Fruit fly (Drosophila melanogaster) whole organism, embryonic: ENCODE measurements around the gene cv-c.

Source experiments
- Blimp-1 ChIP-seq: fragments of 200-800 bp; sonication (Bioruptor generic); optimal IDR thresholded peaks from 3 replicates; lab custom pipeline; 2018; ENCODE audit warnings: missing biosample characterization, missing genetic modification characterization, mild to moderate bottlenecking, moderate library complexity, missing genetic modification reagents
- C15 ChIP-seq: fragments of 200-800 bp; sonication (Bioruptor generic); IDR thresholded peaks from 3 replicates; pipeline ENCODE4 v1.3.6; 2022; ENCODE audit warnings: missing biosample characterization, missing genetic modification characterization
- CG10959 ChIP-seq: fragments of 200-800 bp; sonication (Bioruptor generic); IDR thresholded peaks from 2 replicates; pipeline ENCODE4 v1.3.6; 2022; ENCODE audit warnings: missing biosample characterization, missing genetic modification characterization
- CG12299 ChIP-seq: fragments of 200-800 bp; sonication (Bioruptor generic); optimal IDR thresholded peaks from 2 replicates; lab custom pipeline; 2018; ENCODE audit warnings: missing biosample characterization, mild to moderate bottlenecking, missing genetic modification characterization
- CG12942 ChIP-seq: fragments of 200-800 bp; sonication (Bioruptor generic); optimal IDR thresholded peaks from 3 replicates; lab custom pipeline; 2016; ENCODE audit warnings: missing biosample characterization, missing genetic modification characterization
- CG14014 ChIP-seq: fragments of 200-800 bp; sonication (Bioruptor generic); IDR thresholded peaks from 2 replicates; pipeline ENCODE4 v1.3.6; 2022; ENCODE audit warnings: missing biosample characterization, missing genetic modification characterization
- CG14441 ChIP-seq: fragments of 200-800 bp; sonication (Bioruptor generic); IDR thresholded peaks from 2 replicates; pipeline ENCODE4 v1.3.6; 2022; ENCODE audit warnings: missing biosample characterization, missing genetic modification characterization
- CG14667 ChIP-seq: fragments of 200-800 bp; sonication (Bioruptor generic); IDR thresholded peaks from 2 replicates; pipeline ENCODE4 v1.3.6; 2022; ENCODE audit warnings: missing biosample characterization, missing genetic modification characterization
- CG16863 ChIP-seq: fragments of 200-800 bp; sonication (Bioruptor generic); optimal IDR thresholded peaks from 3 replicates; lab custom pipeline; 2016; ENCODE audit warnings: missing biosample characterization, missing genetic modification characterization
- CG18476 ChIP-seq: fragments of 200-800 bp; sonication (Bioruptor generic); optimal IDR thresholded peaks from 2 replicates; lab custom pipeline; 2016; ENCODE audit warnings: missing biosample characterization, mild to moderate bottlenecking, missing genetic modification characterization
- CG3065 ChIP-seq: fragments of 200-800 bp; sonication (Bioruptor generic); optimal IDR thresholded peaks from 2 replicates; lab custom pipeline; 2016; ENCODE audit warnings: missing biosample characterization, missing genetic modification characterization
- CG33213 ChIP-seq: fragments of 200-800 bp; sonication (Bioruptor generic); optimal IDR thresholded peaks from 3 replicates; lab custom pipeline; 2016; ENCODE audit warnings: missing biosample characterization, missing genetic modification characterization
- CG3847 ChIP-seq: fragments of 200-800 bp; sonication (Bioruptor generic); IDR thresholded peaks from 2 replicates; pipeline ENCODE4 v1.3.6; 2022; ENCODE audit warnings: missing biosample characterization, missing genetic modification characterization
- CG4282 ChIP-seq: fragments of 200-800 bp; sonication (Bioruptor generic); optimal IDR thresholded peaks from 2 replicates; lab custom pipeline; 2016; ENCODE audit warnings: missing biosample characterization, missing genetic modification characterization
- CG4360 ChIP-seq: fragments of 200-800 bp; sonication (Bioruptor generic); IDR thresholded peaks from 2 replicates; pipeline ENCODE4 v1.3.6; 2022; ENCODE audit warnings: missing biosample characterization, missing genetic modification characterization
- CG4820 ChIP-seq: fragments of 200-800 bp; sonication (Bioruptor generic); optimal IDR thresholded peaks from 3 replicates; lab custom pipeline; 2016; ENCODE audit warnings: missing biosample characterization, missing genetic modification characterization
- CG7987 ChIP-seq: fragments of 200-800 bp; sonication (Bioruptor generic); optimal IDR thresholded peaks from 2 replicates; lab custom pipeline; 2018; ENCODE audit warnings: missing biosample characterization, mild to moderate bottlenecking, missing genetic modification characterization, moderate library complexity
- CG8089 ChIP-seq: fragments of 200-800 bp; sonication (Bioruptor generic); optimal IDR thresholded peaks from 3 replicates; lab custom pipeline; 2016; ENCODE audit warnings: missing biosample characterization, missing genetic modification characterization
- CG9727 ChIP-seq: fragments of 200-800 bp; sonication (Bioruptor generic); optimal IDR thresholded peaks from 3 replicates; lab custom pipeline; 2017; ENCODE audit warnings: missing biosample characterization, mild to moderate bottlenecking, missing genetic modification characterization
- Camta ChIP-seq: fragments of 200-800 bp; sonication (Bioruptor generic); optimal IDR thresholded peaks from 2 replicates; lab custom pipeline; 2016; ENCODE audit warnings: missing biosample characterization, missing genetic modification characterization
- Dad ChIP-seq: fragments of 200-800 bp; sonication (Bioruptor generic); optimal IDR thresholded peaks from 3 replicates; lab custom pipeline; 2016; ENCODE audit warnings: missing biosample characterization, missing genetic modification characterization
- Ets65A ChIP-seq: fragments of 200-800 bp; sonication (Bioruptor generic); peaks from one replicate; lab custom pipeline; 2016; ENCODE audit warnings: missing biosample characterization, missing genetic modification characterization
- Fer3 ChIP-seq: fragments of 200-800 bp; sonication (Bioruptor generic); optimal IDR thresholded peaks from 2 replicates; lab custom pipeline; 2018; ENCODE audit warnings: missing biosample characterization, mild to moderate bottlenecking, missing genetic modification characterization, moderate library complexity
- HLH4C ChIP-seq: fragments of 200-800 bp; sonication (Bioruptor generic); IDR thresholded peaks from 3 replicates; pipeline ENCODE4 v1.3.6; 2022; ENCODE audit warnings: missing biosample characterization, missing genetic modification characterization; ENCODE audit not compliant: partially characterized antibody
- Hr78 ChIP-seq, 2 experiments: fragments of 200-800 bp in 1 of 2; fragments of >200 bp in 1 of 2; sonication (Bioruptor generic) in 1 of 2; optimal IDR thresholded peaks; 2 replicates each; lab custom pipeline; 2017 to 2019; ENCODE audit warnings: missing biosample characterization in 2 of 2, missing genetic modification characterization in 2 of 2, mild to moderate bottlenecking in 1 of 2, moderate library complexity in 1 of 2
- Lpt ChIP-seq: fragments of >200 bp; optimal IDR thresholded peaks from 2 replicates; lab custom pipeline; 2018; ENCODE audit warnings: missing biosample characterization, missing genetic modification characterization
- MESR4 ChIP-seq: fragments of 200-800 bp; sonication (Bioruptor generic); optimal IDR thresholded peaks from 2 replicates; lab custom pipeline; 2018; ENCODE audit warnings: missing biosample characterization, mild to moderate bottlenecking, missing genetic modification characterization, moderate library complexity
- Max ChIP-seq: fragments of 200-800 bp; sonication (Bioruptor generic); optimal IDR thresholded peaks from 2 replicates; lab custom pipeline; 2016; ENCODE audit warnings: missing biosample characterization, mild to moderate bottlenecking, missing genetic modification characterization
- NC2β ChIP-seq: fragments of 200-800 bp; sonication (Bioruptor generic); optimal IDR thresholded peaks from 2 replicates; lab custom pipeline; 2016; ENCODE audit warnings: missing biosample characterization, missing genetic modification characterization
- NK7.1 ChIP-seq: fragments of 200-800 bp; sonication (Bioruptor generic); optimal IDR thresholded peaks from 3 replicates; lab custom pipeline; 2016; ENCODE audit warnings: missing biosample characterization, missing genetic modification characterization
- Neu2 ChIP-seq: fragments of 200-800 bp; sonication (Bioruptor generic); optimal IDR thresholded peaks from 3 replicates; lab custom pipeline; 2016; ENCODE audit warnings: missing biosample characterization, missing genetic modification characterization, borderline replicate concordance
- Optix ChIP-seq: fragments of 200-800 bp; sonication (Bioruptor generic); IDR thresholded peaks from 3 replicates; pipeline ENCODE4 v1.3.6; 2022; ENCODE audit warnings: missing biosample characterization, missing genetic modification characterization
- Pdp1 ChIP-seq, 2 experiments: fragments of 200-800 bp; sonication (Bioruptor generic); optimal IDR thresholded peaks; 3 replicates each; lab custom pipeline; 2016; ENCODE audit warnings: missing biosample characterization in 2 of 2, missing genetic modification characterization in 2 of 2, mild to moderate bottlenecking in 1 of 2, moderate library complexity in 1 of 2
- cg ChIP-seq: fragments of 200-800 bp; sonication (Bioruptor generic); optimal IDR thresholded peaks from 3 replicates; lab custom pipeline; 2019; ENCODE audit warnings: missing biosample characterization, mild to moderate bottlenecking, missing genetic modification characterization, moderate library complexity
- ftz-f1 ChIP-seq: fragments of 200-800 bp; sonication (Bioruptor generic); optimal IDR thresholded peaks from 2 replicates; lab custom pipeline; 2016; ENCODE audit warnings: missing biosample characterization, missing genetic modification characterization
- gcm2 ChIP-seq: fragments of 200-800 bp; sonication (Bioruptor generic); optimal IDR thresholded peaks from 2 replicates; lab custom pipeline; 2016; ENCODE audit warnings: missing biosample characterization, missing genetic modification characterization
- gro ChIP-seq: fragments of 200-800 bp; sonication (Bioruptor generic); optimal IDR thresholded peaks from 2 replicates; lab custom pipeline; 2016; ENCODE audit warnings: missing biosample characterization, missing genetic modification characterization
- hb ChIP-seq: fragments of 200-800 bp; sonication (Bioruptor generic); IDR thresholded peaks from 3 replicates; pipeline ENCODE4 v1.3.6; 2022; ENCODE audit warnings: missing biosample characterization, missing genetic modification characterization; ENCODE audit not compliant: partially characterized antibody
- hbn ChIP-seq: fragments of 200-800 bp; sonication (Bioruptor generic); IDR thresholded peaks from 2 replicates; pipeline ENCODE4 v1.3.6; 2022; ENCODE audit warnings: missing biosample characterization, missing genetic modification characterization; ENCODE audit not compliant: partially characterized antibody
- kni ChIP-seq: fragments of 200-800 bp; sonication (Bioruptor generic); optimal IDR thresholded peaks from 3 replicates; lab custom pipeline; 2017; ENCODE audit warnings: mild to moderate bottlenecking, missing biosample characterization, missing genetic modification reagents, missing genetic modification characterization
- lov ChIP-seq, 2 experiments: fragments of 200-800 bp in 1 of 2; fragments of >200 bp in 1 of 2; sonication (Bioruptor generic) in 1 of 2; IDR thresholded peaks in 1 of 2; optimal IDR thresholded peaks in 1 of 2; 2 replicates in 1 of 2; 3 replicates in 1 of 2; pipeline versions ENCODE4 v1.3.6 to Lab custom; 2017 to 2022; ENCODE audit warnings: missing biosample characterization in 1 of 2, missing genetic modification characterization in 1 of 2
- mam ChIP-seq: fragments of 200-800 bp; sonication (Bioruptor generic); optimal IDR thresholded peaks from 3 replicates; lab custom pipeline; 2016; ENCODE audit warnings: missing biosample characterization, missing genetic modification characterization
- nmo ChIP-seq: fragments of 200-800 bp; sonication (Bioruptor generic); optimal IDR thresholded peaks from 2 replicates; lab custom pipeline; 2018; ENCODE audit warnings: missing biosample characterization, mild to moderate bottlenecking, missing genetic modification characterization, moderate library complexity
- pum ChIP-seq: fragments of 200-800 bp; sonication (Bioruptor generic); optimal IDR thresholded peaks from 2 replicates; lab custom pipeline; 2016; ENCODE audit warnings: missing biosample characterization, missing genetic modification characterization
- rib ChIP-seq: fragments of 200-800 bp; sonication (Bioruptor generic); IDR thresholded peaks from 2 replicates; pipeline ENCODE4 v1.3.6; 2022; ENCODE audit warnings: missing biosample characterization, missing genetic modification characterization
- sima ChIP-seq: fragments of 200-800 bp; sonication (Bioruptor generic); optimal IDR thresholded peaks from 2 replicates; lab custom pipeline; 2016; ENCODE audit warnings: missing biosample characterization, missing genetic modification characterization
- vnd ChIP-seq: fragments of 200-800 bp; sonication (Bioruptor generic); IDR thresholded peaks from 3 replicates; pipeline ENCODE4 v1.3.6; 2022; ENCODE audit warnings: missing biosample characterization, missing genetic modification characterization; ENCODE audit not compliant: partially characterized antibody
- yki ChIP-seq: fragments of >200 bp; optimal IDR thresholded peaks from 3 replicates; lab custom pipeline; 2018
- zfh2 ChIP-seq: fragments of 200-800 bp; sonication (Bioruptor generic); optimal IDR thresholded peaks from 2 replicates; lab custom pipeline; 2016; ENCODE audit warnings: missing biosample characterization, missing genetic modification characterization

Gene cv-c

dm6 chr3R:14511123-14511908 lies 29.8 kb upstream of the cv-c start, which contains the start of the genes HtrA2 and mRpL11 (continued):
- TF ChIP-seq MESR4: peak; percentile 31
- TF ChIP-seq nmo: peak; percentile 85
- TF ChIP-seq cg: no peak
- peak; percentile 5; the same call in 1 of the 2 replicates for TF ChIP-seq CG10959 (GFP tag; lab: Robert Waterston, UW)
- TF ChIP-seq Optix (GFP tag; lab: Robert Waterston, UW): no peak
- TF ChIP-seq hbn (GFP tag; lab: Robert Waterston, UW): peak; percentile 44
- peak; percentile 41 for TF ChIP-seq CG7987 (GFP tag; lab: Kevin White, UChicago)
- no peak for TF ChIP-seq CG12299
- TF ChIP-seq Camta (GFP tag; lab: Kevin White, UChicago): peak; percentile 59
- no peak for TF ChIP-seq CG4282
- peak; percentile 39 for TF ChIP-seq CG4820
- no peak for TF ChIP-seq C15 (GFP tag; lab: Robert Waterston, UW)
- TF ChIP-seq CG14014 (GFP tag; lab: Robert Waterston, UW): no peak; the same call in 1 of the 2 replicates
- TF ChIP-seq NC2β: peak; percentile 32
- TF ChIP-seq yki: no peak
- peak; percentile 38 for TF ChIP-seq CG3065
- no peak for TF ChIP-seq CG4360 (GFP tag; lab: Robert Waterston, UW)
- no peak for TF ChIP-seq lov (optimal IDR thresholded peaks at IDR 0.05; lab: Kevin White, UChicago)
- TF ChIP-seq lov (GFP tag; IDR thresholded peaks at IDR 0.05; lab: Robert Waterston, UW): no peak
- peak; percentile 76 for TF ChIP-seq CG3847
- peak; percentile 34 for TF ChIP-seq NK7.1 (GFP tag; lab: Kevin White, UChicago)
- peak; percentile 72 for TF ChIP-seq Max (GFP tag; lab: Kevin White, UChicago)
- TF ChIP-seq gro (GFP tag; lab: Kevin White, UChicago): peak; percentile 71
- TF ChIP-seq CG33213 (GFP tag; lab: Kevin White, UChicago): peak; percentile 18
- no peak for TF ChIP-seq Blimp-1 (GFP tag; lab: Kevin White, UChicago)
- TF ChIP-seq Dad (GFP tag; lab: Kevin White, UChicago): peak; percentile 47
- TF ChIP-seq CG12942: no peak
- TF ChIP-seq Fer3 (tag; lab: Kevin White, UChicago): peak; percentile 52
- no peak for TF ChIP-seq Hr78 (GFP tag; optimal IDR thresholded peaks at IDR 0.05; lab: Kevin White, UChicago)
- TF ChIP-seq Pdp1 (GFP tag; optimal IDR thresholded peaks at IDR 0.05; lab: Kevin White, UChicago): peak; percentile 63 to 98
- TF ChIP-seq Lpt (GFP tag; lab: Kevin White, UChicago): no peak
- TF ChIP-seq CG18476: peak; percentile 19
- TF ChIP-seq gcm2: peak; percentile 15
- TF ChIP-seq HLH4C (GFP tag; lab: Robert Waterston, UW): peak; percentile 46; the same call in 2 of the 3 replicates
- no peak for TF ChIP-seq kni (GFP tag; lab: Kevin White, UChicago)
- no peak for TF ChIP-seq CG14667 (GFP tag; lab: Robert Waterston, UW)
- TF ChIP-seq sima: no peak
- TF ChIP-seq rib (GFP tag; lab: Robert Waterston, UW): no peak
- TF ChIP-seq CG8089 (GFP tag; lab: Kevin White, UChicago): no peak
- peak; percentile 57 for TF ChIP-seq CG9727 (GFP tag; lab: Kevin White, UChicago)
- TF ChIP-seq mam: peak; percentile 83
- TF ChIP-seq zfh2 (GFP tag; lab: Kevin White, UChicago): peak; percentile 78
- TF ChIP-seq vnd (GFP tag; lab: Robert Waterston, UW): 0 out of 3 replicates have a peak, but pooled peaks have one; percentile 35
- peak; percentile 40; the same call in 1 of the 2 replicates for TF ChIP-seq CG14441 (GFP tag; lab: Robert Waterston, UW)
- peak; percentile 42 for TF ChIP-seq CG16863
- TF ChIP-seq Ets65A (GFP tag; lab: Kevin White, UChicago): peak; percentile 95
- peak; percentile 21 for TF ChIP-seq pum (GFP tag; lab: Kevin White, UChicago)
- peak; percentile 51 for TF ChIP-seq Neu2 (GFP tag; lab: Kevin White, UChicago)
- no peak for TF ChIP-seq hb
- TF ChIP-seq ftz-f1: peak; percentile 67
